Fruit fly (Drosophila melanogaster) whole organism, embryonic: ENCODE results near the gene Cpr67Fa1.

Experiments used
- ATbp ChIP-seq: fragments of 200-800 bp; sonication (Bioruptor generic); optimal IDR thresholded peaks from 2 replicates; lab custom pipeline; 2017; ENCODE audit warnings: missing biosample characterization, mild to moderate bottlenecking, missing genetic modification characterization, missing genetic modification reagents
- Awh ChIP-seq: fragments of 200-800 bp; sonication (Bioruptor generic); IDR thresholded peaks from 2 replicates; pipeline ENCODE4, ENCODE4 v1.3.6; 2022; ENCODE audit warnings: missing biosample characterization, missing genetic modification characterization
- Bgb ChIP-seq: fragments of 200-800 bp; sonication (Bioruptor generic); IDR thresholded peaks from 2 replicates; pipeline ENCODE4 v1.3.6; 2022; ENCODE audit warnings: missing biosample characterization, missing genetic modification characterization; ENCODE audit not compliant: partially characterized antibody
- CG10979 ChIP-seq: fragments of 200-800 bp; sonication (Bioruptor generic); optimal IDR thresholded peaks from 2 replicates; lab custom pipeline; 2018; ENCODE audit warnings: missing biosample characterization, mild to moderate bottlenecking, missing genetic modification characterization, moderate library complexity
- CG11085 ChIP-seq: fragments of 200-800 bp; sonication (Bioruptor generic); IDR thresholded peaks from 2 replicates; pipeline ENCODE4 v1.3.6; 2022; ENCODE audit warnings: missing biosample characterization, missing genetic modification characterization
- CG11560 ChIP-seq: fragments of 200-800 bp; sonication (Bioruptor generic); IDR thresholded peaks from 3 replicates; pipeline ENCODE4 v1.3.6; 2022; ENCODE audit warnings: missing biosample characterization, missing genetic modification characterization
- CG12071 ChIP-seq: fragments of 200-800 bp; sonication (Bioruptor generic); optimal IDR thresholded peaks from 3 replicates; lab custom pipeline; 2018; ENCODE audit warnings: missing biosample characterization, mild to moderate bottlenecking, missing genetic modification characterization
- CG1233 ChIP-seq: fragments of 200-800 bp; sonication (Bioruptor generic); optimal IDR thresholded peaks from 4 replicates; lab custom pipeline; 2018; ENCODE audit warnings: missing biosample characterization, mild to moderate bottlenecking, missing genetic modification characterization
- CG13123 ChIP-seq: fragments of 200-800 bp; sonication (Bioruptor generic); optimal IDR thresholded peaks from 2 replicates; lab custom pipeline; 2016; ENCODE audit warnings: missing biosample characterization, missing genetic modification characterization
- CG15601 ChIP-seq: fragments of 200-800 bp; sonication (Bioruptor generic); optimal IDR thresholded peaks from 3 replicates; lab custom pipeline; 2019; ENCODE audit warnings: missing biosample characterization, mild to moderate bottlenecking, missing genetic modification characterization, moderate library complexity
- CG17359 ChIP-seq: fragments of 200-800 bp; sonication (Bioruptor generic); optimal IDR thresholded peaks from 3 replicates; lab custom pipeline; 2018; ENCODE audit warnings: missing biosample characterization, mild to moderate bottlenecking, missing genetic modification characterization, moderate library complexity
- CG18262 ChIP-seq: fragments of 200-800 bp; optimal IDR thresholded peaks from 3 replicates; lab custom pipeline; 2019; ENCODE audit warnings: missing biosample characterization, mild to moderate bottlenecking, missing genetic modification characterization, moderate library complexity
- CG2129 ChIP-seq: fragments of 200-800 bp; sonication (Bioruptor generic); IDR thresholded peaks from 2 replicates; pipeline ENCODE4 v1.3.6; 2022; ENCODE audit warnings: missing biosample characterization, missing genetic modification characterization; ENCODE audit not compliant: partially characterized antibody
- CG31388 ChIP-seq: fragments of 200-800 bp; sonication (Bioruptor generic); optimal IDR thresholded peaks from 2 replicates; lab custom pipeline; 2016; ENCODE audit warnings: missing biosample characterization, missing genetic modification characterization
- CG32767 ChIP-seq: fragments of 200-800 bp; sonication (Bioruptor generic); IDR thresholded peaks from 2 replicates; pipeline ENCODE4 v1.3.6; 2022; ENCODE audit warnings: missing biosample characterization, missing genetic modification characterization
- CG4282 ChIP-seq: fragments of 200-800 bp; sonication (Bioruptor generic); optimal IDR thresholded peaks from 2 replicates; lab custom pipeline; 2016; ENCODE audit warnings: missing biosample characterization, missing genetic modification characterization
- CG43689 ChIP-seq: fragments of 200-800 bp; sonication (Bioruptor generic); IDR thresholded peaks from 2 replicates; pipeline ENCODE4 v1.3.6; 2022; ENCODE audit warnings: missing biosample characterization, missing genetic modification characterization
- CG4707 ChIP-seq: fragments of 200-800 bp; sonication (Bioruptor generic); optimal IDR thresholded peaks from 2 replicates; lab custom pipeline; 2018; ENCODE audit warnings: missing biosample characterization, mild to moderate bottlenecking, missing genetic modification characterization, moderate library complexity
- CG4854 ChIP-seq: fragments of 200-800 bp; sonication (Bioruptor generic); optimal IDR thresholded peaks from 2 replicates; lab custom pipeline; 2016; ENCODE audit warnings: missing biosample characterization, missing genetic modification characterization, inconsistent platforms
- CG7357 ChIP-seq: fragments of 200-800 bp; sonication (Bioruptor generic); IDR thresholded peaks from 3 replicates; pipeline ENCODE4 v1.3.6; 2022; ENCODE audit warnings: missing biosample characterization, missing genetic modification characterization
- CG9437 ChIP-seq: fragments of 200-800 bp; sonication (Bioruptor generic); optimal IDR thresholded peaks from 2 replicates; lab custom pipeline; 2018; ENCODE audit warnings: missing biosample characterization, mild to moderate bottlenecking, missing genetic modification characterization
- CHES-1-like ChIP-seq: fragments of 200-800 bp; sonication (Bioruptor generic); optimal IDR thresholded peaks from 2 replicates; lab custom pipeline; 2016; ENCODE audit warnings: missing biosample characterization, missing genetic modification characterization
- Camta ChIP-seq: fragments of 200-800 bp; sonication (Bioruptor generic); optimal IDR thresholded peaks from 2 replicates; lab custom pipeline; 2016; ENCODE audit warnings: missing biosample characterization, missing genetic modification characterization
- D19A ChIP-seq: fragments of 200-800 bp; optimal IDR thresholded peaks from 3 replicates; lab custom pipeline; 2019; ENCODE audit warnings: missing biosample characterization, mild to moderate bottlenecking, missing genetic modification characterization, moderate library complexity
- D19B ChIP-seq: fragments of 200-800 bp; sonication (Bioruptor generic); optimal IDR thresholded peaks from 2 replicates; lab custom pipeline; 2017; ENCODE audit warnings: missing biosample characterization, mild to moderate bottlenecking, missing genetic modification characterization
- Dbx ChIP-seq: fragments of 200-800 bp; sonication (Bioruptor generic); IDR thresholded peaks from 3 replicates; pipeline ENCODE4 v1.3.6; 2022; ENCODE audit warnings: missing biosample characterization, missing genetic modification characterization
- Dip2 ChIP-seq: fragments of 200-800 bp; sonication (Bioruptor generic); IDR thresholded peaks from 2 replicates; pipeline ENCODE4 v1.3.6; 2022; ENCODE audit warnings: missing biosample characterization, missing genetic modification characterization
- Dp ChIP-seq: fragments of 200-800 bp; sonication (Bioruptor generic); optimal IDR thresholded peaks from 2 replicates; lab custom pipeline; 2018; ENCODE audit warnings: missing biosample characterization, mild to moderate bottlenecking, missing genetic modification characterization, moderate library complexity
- Myb ChIP-seq: fragments of 200-800 bp; sonication (Bioruptor generic); optimal IDR thresholded peaks from 2 replicates; lab custom pipeline; 2016; ENCODE audit warnings: missing biosample characterization, missing genetic modification characterization
- Nf-YB ChIP-seq: fragments of 200-800 bp; sonication (Bioruptor generic); optimal IDR thresholded peaks from 3 replicates; lab custom pipeline; 2019; ENCODE audit warnings: missing biosample characterization, mild to moderate bottlenecking, missing genetic modification characterization, moderate library complexity
- NfI ChIP-seq: fragments of 200-800 bp; sonication (Bioruptor generic); optimal IDR thresholded peaks from 3 replicates; lab custom pipeline; 2018; ENCODE audit warnings: missing biosample characterization, mild to moderate bottlenecking, missing genetic modification characterization, moderate library complexity
- Rfx ChIP-seq: fragments of 200-800 bp; sonication (Bioruptor generic); IDR thresholded peaks from 2 replicates; pipeline ENCODE4 v1.3.6; 2022; ENCODE audit warnings: missing biosample characterization, missing genetic modification characterization
- Rx ChIP-seq: fragments of 200-800 bp; sonication (Bioruptor generic); IDR thresholded peaks from 2 replicates; pipeline ENCODE4 v1.3.6; 2022; ENCODE audit warnings: missing biosample characterization, missing genetic modification characterization
- Sry-β ChIP-seq: fragments of 200-800 bp; sonication (Bioruptor generic); optimal IDR thresholded peaks from 2 replicates; lab custom pipeline; 2018; ENCODE audit warnings: missing biosample characterization, mild to moderate bottlenecking, missing genetic modification characterization, moderate library complexity
- bab2 ChIP-seq: fragments of 200-800 bp; sonication (Bioruptor generic); optimal IDR thresholded peaks from 2 replicates; lab custom pipeline; 2016; ENCODE audit warnings: missing biosample characterization, missing genetic modification characterization
- cato ChIP-seq: fragments of 200-800 bp; sonication (Bioruptor generic); optimal IDR thresholded peaks from 2 replicates; lab custom pipeline; 2016; ENCODE audit warnings: missing biosample characterization, missing genetic modification characterization, borderline replicate concordance
- ci ChIP-seq: fragments of 200-800 bp; sonication (Bioruptor generic); IDR thresholded peaks from 3 replicates; pipeline ENCODE4 v1.3.6; 2022; ENCODE audit warnings: missing biosample characterization, missing genetic modification characterization
- dmrt11E ChIP-seq: fragments of 200-800 bp; sonication (Bioruptor generic); optimal IDR thresholded peaks from 3 replicates; lab custom pipeline; 2018; ENCODE audit warnings: missing biosample characterization, mild to moderate bottlenecking, missing genetic modification characterization, moderate library complexity
- esg ChIP-seq: fragments of 200-800 bp; sonication (Bioruptor generic); conservative IDR thresholded peaks from 2 replicates; pipeline ENCODE4 v1.3.6; 2022; ENCODE audit warnings: missing biosample characterization, missing genetic modification characterization
- gsb ChIP-seq: fragments of 200-800 bp; sonication (Bioruptor generic); IDR thresholded peaks from 2 replicates; pipeline ENCODE4 v1.3.6; 2022; ENCODE audit warnings: missing biosample characterization, missing genetic modification characterization
- gt ChIP-seq: fragments of 200-800 bp; sonication (Bioruptor generic); IDR thresholded peaks from 2 replicates; pipeline ENCODE4 v1.3.6; 2022; ENCODE audit warnings: missing biosample characterization, missing genetic modification characterization
- hth ChIP-seq: fragments of >200 bp; optimal IDR thresholded peaks from 2 replicates; lab custom pipeline; 2017; ENCODE audit warnings: inconsistent platforms
- ind ChIP-seq: fragments of 200-800 bp; sonication (Bioruptor generic); optimal IDR thresholded peaks from 3 replicates; lab custom pipeline; 2016; ENCODE audit warnings: missing biosample characterization, missing genetic modification characterization
- luna ChIP-seq: fragments of 200-800 bp; sonication (Bioruptor generic); optimal IDR thresholded peaks from 2 replicates; lab custom pipeline; 2016; ENCODE audit warnings: missing biosample characterization, missing genetic modification characterization
- onecut ChIP-seq: fragments of 200-800 bp; sonication (Bioruptor generic); IDR thresholded peaks from 2 replicates; pipeline ENCODE4 v1.3.6; 2022; ENCODE audit warnings: missing biosample characterization, missing genetic modification characterization
- psq ChIP-seq: fragments of 200-800 bp; sonication (Bioruptor generic); optimal IDR thresholded peaks from 2 replicates; lab custom pipeline; 2017; ENCODE audit warnings: missing biosample characterization, missing genetic modification characterization
- sima ChIP-seq: fragments of 200-800 bp; sonication (Bioruptor generic); optimal IDR thresholded peaks from 2 replicates; lab custom pipeline; 2016; ENCODE audit warnings: missing biosample characterization, missing genetic modification characterization
- ssp ChIP-seq: fragments of 200-800 bp; sonication (Bioruptor generic); IDR thresholded peaks from 2 replicates; pipeline ENCODE4 v1.3.6; 2022; ENCODE audit warnings: missing biosample characterization, missing genetic modification characterization
- tna ChIP-seq: fragments of 200-800 bp; sonication (Bioruptor generic); IDR thresholded peaks from 2 replicates; pipeline ENCODE4 v1.3.6; 2022; ENCODE audit warnings: missing biosample characterization, missing genetic modification characterization; ENCODE audit not compliant: partially characterized antibody
- zfh2 ChIP-seq: fragments of 200-800 bp; sonication (Bioruptor generic); optimal IDR thresholded peaks from 2 replicates; lab custom pipeline; 2016; ENCODE audit warnings: missing biosample characterization, missing genetic modification characterization

Cpr67Fa1 gene

DNA sequence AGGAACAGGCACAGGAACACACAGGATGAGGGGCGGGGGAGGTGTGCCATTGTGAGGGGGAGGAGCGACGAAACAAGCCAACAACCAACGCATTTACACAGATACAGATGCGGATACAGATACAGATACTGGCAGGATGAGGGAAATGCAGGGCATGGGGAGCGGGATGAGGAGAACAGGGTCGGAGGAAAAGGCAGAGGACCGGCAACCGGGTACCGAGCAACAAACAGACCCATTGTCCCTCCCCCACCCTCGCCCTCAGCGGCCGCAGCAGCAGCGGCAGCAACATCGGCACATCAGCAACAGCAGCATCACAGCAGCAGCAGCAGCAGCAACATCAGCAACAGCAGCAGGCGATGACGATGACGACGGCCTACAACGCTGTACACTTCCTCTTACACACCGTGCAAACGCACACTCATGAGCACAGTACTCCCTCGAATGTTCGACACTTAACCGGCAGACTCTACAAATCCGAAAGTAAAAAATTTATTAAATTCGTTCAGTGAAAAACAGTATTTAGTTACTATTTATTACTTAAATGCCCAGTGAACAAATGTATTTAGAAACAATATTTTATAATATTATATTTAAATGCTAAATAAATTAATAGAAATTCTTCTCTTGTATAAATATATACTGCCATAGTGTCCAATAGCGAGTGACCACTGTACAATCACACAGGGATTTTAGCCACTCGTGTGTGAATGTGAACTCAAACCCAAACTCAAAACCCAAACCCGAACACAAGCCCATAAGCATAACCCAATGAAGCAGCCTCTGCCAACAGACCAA is 34.2 kb upstream of the Cpr67Fa1 start (continued):
- TF ChIP-seq tna (GFP tag; lab: Robert Waterston, UW) (peak; percentile 72), CG7357 (GFP tag; lab: Robert Waterston, UW) (peak; percentile 79), Myb (no peak), ind (GFP tag; lab: Kevin White, UChicago) (peak; percentile 82), CG11560 (tag; lab: Robert Waterston, UW) (peak; percentile 70; the same call in 1 of the 3 replicates), Awh (GFP tag; lab: Robert Waterston, UW) (peak; percentile 79), Dbx (GFP tag; lab: Robert Waterston, UW) (peak; percentile 81), gsb (GFP tag; lab: Robert Waterston, UW) (peak; percentile 56), Rx (peak; percentile 54; the same call in 1 of the 2 replicates), CG9437 (GFP tag; lab: Kevin White, UChicago) (peak; percentile 79), CG1233 (peak; percentile 85), CG4854 (no peak), CG17359 (tag; lab: Kevin White, UChicago) (peak; percentile 88), onecut (GFP tag; lab: Robert Waterston, UW) (peak; percentile 76), ssp (GFP tag; lab: Robert Waterston, UW) (peak; percentile 85), cato (GFP tag; lab: Kevin White, UChicago) (peak; percentile 63), CG43689 (GFP tag; lab: Robert Waterston, UW) (peak; percentile 64; the same call in 1 of the 2 replicates), bab2 (GFP tag; lab: Kevin White, UChicago) (peak; percentile 34), CG12071 (GFP tag; lab: Kevin White, UChicago) (peak; percentile 26), ATbp (GFP tag; lab: Kevin White, UChicago) (peak; percentile 78), CG2129 (no peak), D19B (peak; percentile 38), sima (GFP tag; lab: Kevin White, UChicago) (no peak), Camta (GFP tag; lab: Kevin White, UChicago) (no peak), ci (GFP tag; lab: Robert Waterston, UW) (peak; percentile 81; the same call in 2 of the 3 replicates), luna (GFP tag; lab: Kevin White, UChicago) (no peak), CG10979 (tag; lab: Kevin White, UChicago) (peak; percentile 92), Sry-β (GFP tag; lab: Kevin White, UChicago) (peak; percentile 6), Rfx (GFP tag; lab: Robert Waterston, UW) (peak; percentile 75), CG18262 (peak; percentile 95), zfh2 (GFP tag; lab: Kevin White, UChicago) (no peak), CG32767 (peak; percentile 81), D19A (tag; lab: Kevin White, UChicago) (peak; percentile 88), esg (GFP tag; lab: Robert Waterston, UW) (peak; percentile 82), gt (no peak), CG4707 (GFP tag; lab: Kevin White, UChicago) (peak; percentile 52), Bgb (GFP tag; lab: Robert Waterston, UW) (no peak), CHES-1-like (no peak), Dp (GFP tag; lab: Kevin White, UChicago) (no peak), CG13123 (GFP tag; lab: Kevin White, UChicago) (peak; percentile 45), Dip2 (GFP tag; lab: Robert Waterston, UW) (no peak; the same call in 1 of the 2 replicates), hth (lab: Kevin White, UChicago) (no peak), CG31388 (peak; percentile 56), Nf-YB (GFP tag; lab: Kevin White, UChicago) (peak; percentile 73), CG4282 (GFP tag; lab: Kevin White, UChicago) (no peak), CG15601 (tag; lab: Kevin White, UChicago) (peak; percentile 85), dmrt11E (tag; lab: Kevin White, UChicago) (peak; percentile 93), NfI (GFP tag; lab: Kevin White, UChicago) (peak; percentile 82), CG11085 (GFP tag; lab: Robert Waterston, UW) (no peak; the same call in none of the 2 replicates), psq (peak; percentile 27)
